Worm (Caenorhabditis elegans) whole organism, early embryonic: ENCODE data around the gene T23B12.6.

Source experiments
- F13C5.2 ChIP-seq: sonication (generic microtip); optimal IDR thresholded peaks from 2 replicates; lab custom pipeline; 2017; ENCODE audit warnings: mild to moderate bottlenecking, missing genetic modification characterization, inconsistent platforms, missing compliant biosample characterization
- aly-1 ChIP-seq: sonication (generic microtip); optimal IDR thresholded peaks from 2 replicates; lab custom pipeline; 2016; ENCODE audit warnings: missing genetic modification characterization, missing compliant biosample characterization
- ama-1 ChIP-seq: fragments of 150-350 bp; optimal IDR thresholded peaks from 2 replicates; lab custom pipeline; 2014
- ceh-13 ChIP-seq: fragments of 200-800 bp; sonication (Bioruptor generic); optimal IDR thresholded peaks from 2 replicates; lab custom pipeline; 2018; ENCODE audit warnings: mild to moderate bottlenecking, missing genetic modification characterization, missing compliant biosample characterization
- ets-7 ChIP-seq: sonication (generic microtip); optimal IDR thresholded peaks from 2 replicates; lab custom pipeline; 2016; ENCODE audit warnings: missing genotype, missing genetic modification characterization, missing compliant biosample characterization
- flt-1 ChIP-seq: fragments of 200-800 bp; sonication (Bioruptor generic); IDR thresholded peaks from 2 replicates; pipeline ENCODE4 v1.3.6; 2022; ENCODE audit warnings: missing genetic modification characterization, missing compliant biosample characterization
- hmbx-1 ChIP-seq: sonication (generic microtip); optimal IDR thresholded peaks from 2 replicates; lab custom pipeline; 2016; ENCODE audit warnings: mild to moderate bottlenecking, missing genetic modification characterization, missing compliant biosample characterization
- hmg-4 ChIP-seq: fragments of 200-800 bp; sonication (Bioruptor generic); optimal IDR thresholded peaks from 2 replicates; lab custom pipeline; 2018; ENCODE audit warnings: mild to moderate bottlenecking, missing genetic modification characterization, missing compliant biosample characterization
- pes-1 ChIP-seq: fragments of 200-800 bp; sonication (Bioruptor generic); IDR thresholded peaks from 2 replicates; pipeline ENCODE4 v1.3.6; 2022; ENCODE audit warnings: missing genetic modification reagents, missing genetic modification characterization, missing compliant biosample characterization
- scrt-1 ChIP-seq: fragments of 200-800 bp; sonication (Bioruptor generic); IDR thresholded peaks from 2 replicates; pipeline ENCODE4 v1.3.6; 2022; ENCODE audit warnings: missing genetic modification characterization, missing compliant biosample characterization
- tbx-11 ChIP-seq: fragments of 200-800 bp; sonication (Bioruptor generic); IDR thresholded peaks from 2 replicates; pipeline ENCODE4 v1.3.6; 2022; ENCODE audit warnings: missing genetic modification characterization, missing compliant biosample characterization
- tbx-37 ChIP-seq: fragments of 200-800 bp; sonication (Bioruptor generic); conservative IDR thresholded peaks from 2 replicates; pipeline ENCODE4 v1.3.6; 2022; ENCODE audit warnings: missing genetic modification reagents, missing genetic modification characterization, missing compliant biosample characterization
- tra-4 ChIP-seq: sonication (generic microtip); optimal IDR thresholded peaks from 2 replicates; lab custom pipeline; 2017; ENCODE audit warnings: missing genetic modification characterization, missing compliant biosample characterization

DNA sequence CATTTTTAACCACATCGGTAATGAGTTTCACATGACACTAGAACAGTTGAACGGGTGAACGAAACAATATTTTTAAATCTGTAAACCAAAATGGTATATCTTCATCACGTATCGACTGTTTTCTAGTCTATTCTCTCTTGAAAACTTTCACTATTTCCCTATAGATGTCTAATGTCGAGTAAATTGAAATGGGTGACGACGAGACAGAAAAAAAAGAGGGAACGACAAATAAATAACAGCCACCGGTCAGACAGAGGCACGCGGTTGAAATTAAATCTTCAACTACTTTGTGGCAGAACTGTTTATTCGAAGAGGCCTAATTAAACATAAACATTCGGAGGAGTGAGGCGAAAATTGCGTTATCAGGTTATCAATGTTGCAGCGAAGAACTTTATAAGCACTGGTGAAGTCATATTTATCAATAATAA is 25.8 kb downstream of the T23B12.6 start:
- TF ChIP-seq tbx-37 (GFP tag; lab: Robert Waterston, UW) (no peak), hmg-4 (no peak), ama-1 (lab: Kevin White, UChicago) (no peak), tbx-11 (GFP tag; lab: Robert Waterston, UW) (no peak), scrt-1 (GFP tag; lab: Robert Waterston, UW) (no peak), ceh-13 (no peak), tra-4 (tag; lab: Kevin White, UChicago) (no peak), F13C5.2 (no peak), ets-7 (tag; lab: Kevin White, UChicago) (no peak), hmbx-1 (tag; lab: Kevin White, UChicago) (no peak), pes-1 (no peak), aly-1 (no peak), flt-1 (no peak)
